Fruit fly (Drosophila melanogaster) whole organism, embryonic: ENCODE measurements around the gene CG44001.
A peak's percentile ranks its signal among the peaks of the same experiment; 100 is the strongest.

Source experiments
- Asciz ChIP-seq: fragments of 200-800 bp; sonication (Bioruptor generic); optimal IDR thresholded peaks from 2 replicates; lab custom pipeline; 2017; ENCODE audit warnings: missing biosample characterization, mild to moderate bottlenecking, missing genetic modification characterization, missing genetic modification reagents
- CG1024 ChIP-seq: fragments of 200-800 bp; sonication (Bioruptor generic); IDR thresholded peaks from 2 replicates; pipeline ENCODE4 v1.3.6; 2022; ENCODE audit warnings: missing biosample characterization, missing genetic modification characterization
- CG10543 ChIP-seq: fragments of 200-800 bp; sonication (Bioruptor generic); optimal IDR thresholded peaks from 3 replicates; lab custom pipeline; 2017; ENCODE audit warnings: missing biosample characterization, mild to moderate bottlenecking, missing genetic modification characterization, moderate library complexity
- CG10979 ChIP-seq: fragments of 200-800 bp; sonication (Bioruptor generic); optimal IDR thresholded peaks from 2 replicates; lab custom pipeline; 2018; ENCODE audit warnings: missing biosample characterization, mild to moderate bottlenecking, missing genetic modification characterization, moderate library complexity
- CG11093 ChIP-seq: fragments of 200-800 bp; sonication (Bioruptor generic); IDR thresholded peaks from 3 replicates; pipeline ENCODE4 v1.3.6; 2022; ENCODE audit warnings: missing biosample characterization, missing genetic modification characterization
- CG11696 ChIP-seq: fragments of 200-800 bp; sonication (Bioruptor generic); IDR thresholded peaks from 2 replicates; pipeline ENCODE4 v1.3.6; 2022; ENCODE audit warnings: missing biosample characterization, missing genetic modification characterization
- CG12744 ChIP-seq: fragments of 200-800 bp; sonication (Bioruptor generic); optimal IDR thresholded peaks from 2 replicates; lab custom pipeline; 2016; ENCODE audit warnings: missing biosample characterization, missing genetic modification characterization
- CG15073 ChIP-seq: fragments of 200-800 bp; sonication (Bioruptor generic); optimal IDR thresholded peaks from 2 replicates; lab custom pipeline; 2016; ENCODE audit warnings: missing biosample characterization, missing genetic modification characterization
- CG1603 ChIP-seq: fragments of 200-800 bp; sonication (Bioruptor generic); optimal IDR thresholded peaks from 2 replicates; lab custom pipeline; 2019; ENCODE audit warnings: missing biosample characterization, mild to moderate bottlenecking, missing genetic modification characterization, moderate library complexity
- CG17829 ChIP-seq: fragments of 200-800 bp; optimal IDR thresholded peaks from 2 replicates; lab custom pipeline; 2019; ENCODE audit warnings: missing biosample characterization, mild to moderate bottlenecking, missing genetic modification characterization, moderate library complexity
- CG18599 ChIP-seq: fragments of 200-800 bp; sonication (Bioruptor generic); optimal IDR thresholded peaks from 3 replicates; lab custom pipeline; 2017; ENCODE audit warnings: missing biosample characterization, missing genetic modification characterization, mild to moderate bottlenecking, moderate library complexity, missing genetic modification reagents
- CG18764 ChIP-seq: fragments of 200-800 bp; sonication (Bioruptor generic); optimal IDR thresholded peaks from 3 replicates; lab custom pipeline; 2016; ENCODE audit warnings: missing biosample characterization, missing genetic modification characterization
- CG2129 ChIP-seq: fragments of 200-800 bp; sonication (Bioruptor generic); IDR thresholded peaks from 2 replicates; pipeline ENCODE4 v1.3.6; 2022; ENCODE audit warnings: missing biosample characterization, missing genetic modification characterization; ENCODE audit not compliant: partially characterized antibody
- CG2202 ChIP-seq: fragments of 200-800 bp; sonication (Bioruptor generic); optimal IDR thresholded peaks from 2 replicates; lab custom pipeline; 2018; ENCODE audit warnings: missing biosample characterization, mild to moderate bottlenecking, missing genetic modification characterization
- CG30403 ChIP-seq: fragments of 200-800 bp; sonication (Bioruptor generic); optimal IDR thresholded peaks from 3 replicates; lab custom pipeline; 2016; ENCODE audit warnings: missing biosample characterization, missing genetic modification characterization
- CG34224 ChIP-seq: fragments of 200-800 bp; sonication (Bioruptor generic); IDR thresholded peaks from 3 replicates; pipeline ENCODE4 v1.3.6; 2022; ENCODE audit warnings: missing biosample characterization, missing genetic modification characterization; ENCODE audit not compliant: partially characterized antibody
- CG34376 ChIP-seq: fragments of 200-800 bp; sonication (Bioruptor generic); optimal IDR thresholded peaks from 2 replicates; lab custom pipeline; 2018; ENCODE audit warnings: missing biosample characterization, mild to moderate bottlenecking, missing genetic modification characterization
- CG4730 ChIP-seq: fragments of 200-800 bp; sonication (Bioruptor generic); IDR thresholded peaks from 2 replicates; pipeline ENCODE4 v1.3.6; 2022; ENCODE audit warnings: missing biosample characterization, missing genetic modification characterization
- CG6689 ChIP-seq: fragments of 200-800 bp; sonication (Bioruptor generic); IDR thresholded peaks from 2 replicates; pipeline ENCODE4 v1.3.6; 2022; ENCODE audit warnings: missing biosample characterization, missing genetic modification characterization
- CG6791 ChIP-seq: fragments of 200-800 bp; sonication (Bioruptor generic); IDR thresholded peaks from 3 replicates; pipeline ENCODE4 v1.3.6; 2022; ENCODE audit warnings: missing biosample characterization, missing genetic modification characterization; ENCODE audit not compliant: partially characterized antibody
- CG7745 ChIP-seq: fragments of 200-800 bp; sonication (Bioruptor generic); optimal IDR thresholded peaks from 2 replicates; lab custom pipeline; 2018; ENCODE audit warnings: missing biosample characterization, mild to moderate bottlenecking, missing genetic modification characterization, moderate library complexity
- CG7963 ChIP-seq: fragments of 200-800 bp; sonication (Bioruptor generic); IDR thresholded peaks from 3 replicates; pipeline ENCODE4 v1.3.6; 2022; ENCODE audit warnings: missing biosample characterization, missing genetic modification characterization; ENCODE audit not compliant: partially characterized antibody
- CG8388 ChIP-seq: fragments of 200-800 bp; sonication (Bioruptor generic); optimal IDR thresholded peaks from 2 replicates; lab custom pipeline; 2019; ENCODE audit warnings: missing biosample characterization, mild to moderate bottlenecking, missing genetic modification characterization, moderate library complexity
- CG8765 ChIP-seq: fragments of 200-800 bp; sonication (Bioruptor generic); IDR thresholded peaks from 2 replicates; pipeline ENCODE4 v1.3.6; 2022; ENCODE audit warnings: missing biosample characterization, missing genetic modification characterization
- Dek ChIP-seq: fragments of 200-800 bp; sonication (Bioruptor generic); optimal IDR thresholded peaks from 3 replicates; lab custom pipeline; 2019; ENCODE audit warnings: missing biosample characterization, mild to moderate bottlenecking, missing genetic modification characterization, moderate library complexity
- E2f1 ChIP-seq: fragments of 200-800 bp; sonication (Bioruptor generic); IDR thresholded peaks from 2 replicates; pipeline ENCODE4 v1.3.6; 2022; ENCODE audit warnings: missing biosample characterization, missing genetic modification characterization
- Elba2 ChIP-seq: fragments of 200-800 bp; sonication (Bioruptor generic); optimal IDR thresholded peaks from 3 replicates; lab custom pipeline; 2016; ENCODE audit warnings: missing biosample characterization, missing genetic modification characterization
- Nf-YA ChIP-seq: fragments of 200-800 bp; sonication (Bioruptor generic); IDR thresholded peaks from 2 replicates; pipeline ENCODE4 v1.3.6; 2022; ENCODE audit warnings: missing biosample characterization, missing genetic modification characterization
- Nf-YB ChIP-seq: fragments of 200-800 bp; sonication (Bioruptor generic); optimal IDR thresholded peaks from 3 replicates; lab custom pipeline; 2019; ENCODE audit warnings: missing biosample characterization, mild to moderate bottlenecking, missing genetic modification characterization, moderate library complexity
- Rx ChIP-seq: fragments of 200-800 bp; sonication (Bioruptor generic); IDR thresholded peaks from 2 replicates; pipeline ENCODE4 v1.3.6; 2022; ENCODE audit warnings: missing biosample characterization, missing genetic modification characterization
- Usf ChIP-seq: fragments of 200-800 bp; sonication (Bioruptor generic); optimal IDR thresholded peaks from 2 replicates; lab custom pipeline; 2017; ENCODE audit warnings: missing genotype, missing biosample characterization, missing genetic modification characterization
- ac ChIP-seq: fragments of 200-800 bp; sonication (Bioruptor generic); optimal IDR thresholded peaks from 3 replicates; lab custom pipeline; 2017; ENCODE audit warnings: missing biosample characterization, mild to moderate bottlenecking, missing genetic modification characterization
- ara ChIP-seq: fragments of 200-800 bp; sonication (Bioruptor generic); IDR thresholded peaks from 2 replicates; pipeline ENCODE4 v1.3.6; 2022; ENCODE audit warnings: missing biosample characterization, missing genetic modification characterization
- bbx ChIP-seq: fragments of 200-800 bp; sonication (Bioruptor generic); IDR thresholded peaks from 2 replicates; pipeline ENCODE4 v1.3.6; 2022; ENCODE audit warnings: missing biosample characterization, missing genetic modification characterization; ENCODE audit not compliant: partially characterized antibody
- dmrt11E ChIP-seq: fragments of 200-800 bp; sonication (Bioruptor generic); optimal IDR thresholded peaks from 3 replicates; lab custom pipeline; 2018; ENCODE audit warnings: missing biosample characterization, mild to moderate bottlenecking, missing genetic modification characterization, moderate library complexity
- fd64A ChIP-seq: fragments of 200-800 bp; sonication (Bioruptor generic); optimal IDR thresholded peaks from 3 replicates; lab custom pipeline; 2018; ENCODE audit warnings: missing biosample characterization, mild to moderate bottlenecking, missing genetic modification characterization
- knrl ChIP-seq: fragments of 200-800 bp; sonication (Bioruptor generic); IDR thresholded peaks from 3 replicates; pipeline ENCODE4 v1.3.6; 2022; ENCODE audit warnings: missing biosample characterization, missing genetic modification characterization; ENCODE audit not compliant: partially characterized antibody
- lab ChIP-seq: fragments of 200-800 bp; sonication (Bioruptor generic); optimal IDR thresholded peaks from 3 replicates; lab custom pipeline; 2017; ENCODE audit warnings: missing biosample characterization, missing genetic modification characterization, mild to moderate bottlenecking, moderate library complexity, missing genetic modification reagents
- lov ChIP-seq, 2 experiments: fragments of 200-800 bp in 1 of 2; fragments of >200 bp in 1 of 2; sonication (Bioruptor generic) in 1 of 2; IDR thresholded peaks in 1 of 2; optimal IDR thresholded peaks in 1 of 2; 2 replicates in 1 of 2; 3 replicates in 1 of 2; pipeline versions ENCODE4 v1.3.6 to Lab custom; 2017 to 2022; ENCODE audit warnings: missing biosample characterization in 1 of 2, missing genetic modification characterization in 1 of 2
- nau ChIP-seq: fragments of 200-800 bp; sonication (Bioruptor generic); optimal IDR thresholded peaks from 3 replicates; lab custom pipeline; 2017; ENCODE audit warnings: missing biosample characterization, mild to moderate bottlenecking, missing genetic modification characterization, missing genetic modification reagents
- psq ChIP-seq: fragments of 200-800 bp; sonication (Bioruptor generic); optimal IDR thresholded peaks from 2 replicates; lab custom pipeline; 2017; ENCODE audit warnings: missing biosample characterization, missing genetic modification characterization
- sr ChIP-seq: fragments of 200-800 bp; sonication (Bioruptor generic); IDR thresholded peaks from 3 replicates; pipeline ENCODE4 v1.3.6; 2022; ENCODE audit warnings: missing biosample characterization, missing genetic modification characterization
- stwl ChIP-seq: fragments of 200-800 bp; sonication (Bioruptor generic); optimal IDR thresholded peaks from 3 replicates; lab custom pipeline; 2018; ENCODE audit warnings: missing biosample characterization, mild to moderate bottlenecking, missing genetic modification characterization, moderate library complexity
- tll ChIP-seq, 2 experiments: fragments of 200-800 bp in 1 of 2; fragments of >200 bp in 1 of 2; sonication (Bioruptor generic) in 1 of 2; optimal IDR thresholded peaks; 2 replicates each; lab custom pipeline; 2017 to 2019; ENCODE audit warnings: missing biosample characterization in 2 of 2, missing genetic modification characterization in 2 of 2, mild to moderate bottlenecking in 1 of 2, moderate library complexity in 1 of 2
- toy ChIP-seq: fragments of 200-800 bp; sonication (Bioruptor generic); IDR thresholded peaks from 2 replicates; pipeline ENCODE4 v1.3.6; 2022; ENCODE audit warnings: missing biosample characterization, missing genetic modification characterization
- unpg ChIP-seq: fragments of 200-800 bp; sonication (Bioruptor generic); optimal IDR thresholded peaks from 3 replicates; lab custom pipeline; 2018; ENCODE audit warnings: missing biosample characterization, mild to moderate bottlenecking, missing genetic modification characterization, moderate library complexity
- vnd ChIP-seq: fragments of 200-800 bp; sonication (Bioruptor generic); IDR thresholded peaks from 3 replicates; pipeline ENCODE4 v1.3.6; 2022; ENCODE audit warnings: missing biosample characterization, missing genetic modification characterization; ENCODE audit not compliant: partially characterized antibody
- yki ChIP-seq: fragments of >200 bp; optimal IDR thresholded peaks from 3 replicates; lab custom pipeline; 2018

Gene CG44001

dm6 chr2L:5092992-5093695 is 50.1 kb downstream of the CG44001 start, which contains the start of gene Pgant5 (continued):
- TF ChIP-seq Asciz (no peak), E2f1 (no peak), knrl (no peak), vnd (GFP tag; lab: Robert Waterston, UW) (no peak), CG2129 (no peak; the same call in 1 of the 2 replicates), tll (GFP tag; optimal IDR thresholded peaks at IDR 0.05; lab: Kevin White, UChicago) (no peak), CG18599 (peak; percentile 41), nau (peak; percentile 38), CG30403 (peak; percentile 5), dmrt11E (no peak), lab (peak; percentile 41), psq (GFP tag; lab: Kevin White, UChicago) (no peak), yki (no peak), Nf-YB (GFP tag; lab: Kevin White, UChicago) (peak; percentile 47), Elba2 (GFP tag; lab: Kevin White, UChicago) (peak; percentile 64), CG10979 (tag; lab: Kevin White, UChicago) (no peak), CG11093 (GFP tag; lab: Robert Waterston, UW) (no peak), sr (GFP tag; lab: Robert Waterston, UW) (no peak), lov (optimal IDR thresholded peaks at IDR 0.05; lab: Kevin White, UChicago) (no peak), lov (GFP tag; IDR thresholded peaks at IDR 0.05; lab: Robert Waterston, UW) (no peak), CG18764 (no peak), Rx (GFP tag; lab: Robert Waterston, UW) (no peak), toy (GFP tag; lab: Robert Waterston, UW) (no peak), CG6689 (no peak), CG8388 (no peak), CG12744 (GFP tag; lab: Kevin White, UChicago) (no peak), CG34376 (peak; percentile 72), CG10543 (GFP tag; lab: Kevin White, UChicago) (peak; percentile 26), bbx (GFP tag; lab: Robert Waterston, UW) (peak; percentile 46; the same call in 1 of the 2 replicates), stwl (tag; lab: Kevin White, UChicago) (no peak), CG11696 (GFP tag; lab: Robert Waterston, UW) (no peak), CG1603 (tag; lab: Kevin White, UChicago) (peak; percentile 7), CG7745 (peak; percentile 50), Dek (tag; lab: Kevin White, UChicago) (no peak), ara (peak; percentile 6; the same call in 1 of the 2 replicates), CG4730 (GFP tag; lab: Robert Waterston, UW) (no peak), CG8765 (GFP tag; lab: Robert Waterston, UW) (no peak), CG34224 (GFP tag; lab: Robert Waterston, UW) (no peak; the same call in 2 of the 3 replicates), CG17829 (tag; lab: Kevin White, UChicago) (no peak), CG1024 (GFP tag; lab: Robert Waterston, UW) (no peak), CG7963 (GFP tag; lab: Robert Waterston, UW) (no peak), CG2202 (no peak), fd64A (GFP tag; lab: Kevin White, UChicago) (no peak), unpg (peak; percentile 3), Nf-YA (GFP tag; lab: Robert Waterston, UW) (no peak), ac (no peak), CG15073 (no peak), Usf (GFP tag; lab: Kevin White, UChicago) (no peak), CG6791 (GFP tag; lab: Robert Waterston, UW) (no peak)
